Worm (Caenorhabditis elegans) whole organism, L1 larva: ENCODE data around the gene K09G1.1.

Experiments used
- C04F5.9 ChIP-seq: sonication (generic microtip); optimal IDR thresholded peaks from 2 replicates; lab custom pipeline; 2016; ENCODE audit warnings: missing genetic modification characterization, missing compliant biosample characterization
- C16A3.4 ChIP-seq: fragments of 150-350 bp; optimal IDR thresholded peaks from 2 replicates; lab custom pipeline; 2014; ENCODE audit warnings: missing biosample characterization, missing genetic modification characterization
- C34B4.2 ChIP-seq: sonication (generic microtip); optimal IDR thresholded peaks from 2 replicates; lab custom pipeline; 2017; ENCODE audit warnings: mild to moderate bottlenecking, missing genetic modification characterization, missing compliant biosample characterization
- F16B12.6 ChIP-seq: fragments of 150-350 bp; optimal IDR thresholded peaks from 2 replicates; lab custom pipeline; 2014; ENCODE audit warnings: missing biosample characterization, missing genetic modification characterization
- aha-1 ChIP-seq: fragments of 150-350 bp; optimal IDR thresholded peaks from 2 replicates; lab custom pipeline; 2014; ENCODE audit warnings: missing biosample characterization, missing genetic modification characterization
- ama-1 ChIP-seq: fragments of 150-350 bp; optimal IDR thresholded peaks from 2 replicates; lab custom pipeline; 2014
- blmp-1 ChIP-seq: fragments of 150-350 bp; optimal IDR thresholded peaks from 2 replicates; lab custom pipeline; 2014; ENCODE audit warnings: missing biosample characterization, missing genetic modification characterization
- dsc-1 ChIP-seq: sonication (generic microtip); optimal IDR thresholded peaks from 2 replicates; lab custom pipeline; 2016; ENCODE audit warnings: mild to moderate bottlenecking, missing genetic modification characterization, missing compliant biosample characterization
- efl-1 ChIP-seq, 4 experiments: fragments of 150-350 bp; optimal IDR thresholded peaks in 3 of 4; peaks in 1 of 4; 1 replicate in 1 of 4; 2 replicates in 3 of 4; lab custom pipeline; 2014; ENCODE audit warnings: missing biosample characterization in 2 of 4, missing genetic modification characterization in 2 of 4, missing genetic modification reagents in 2 of 4
- egl-27 ChIP-seq, 2 experiments: fragments of 150-350 bp in 1 of 2; sonication (generic microtip); optimal IDR thresholded peaks; 3 replicates each; lab custom pipeline; 2017 to 2018; ENCODE audit warnings: missing biosample characterization in 2 of 2, missing genetic modification characterization in 2 of 2, missing genetic modification reagents in 2 of 2
- elt-2 ChIP-seq: sonication (generic microtip); optimal IDR thresholded peaks from 2 replicates; lab custom pipeline; 2016; ENCODE audit warnings: missing genetic modification characterization, mild to moderate bottlenecking, inconsistent platforms, missing compliant biosample characterization, missing genetic modification reagents
- elt-3 ChIP-seq, 6 experiments: fragments of 150-350 bp in 1 of 6; sonication (generic microtip); optimal IDR thresholded peaks; 2 replicates each; lab custom pipeline; 2017 to 2018; ENCODE audit warnings: missing biosample characterization in 6 of 6, missing genetic modification characterization in 6 of 6, inconsistent platforms in 1 of 6
- ets-5 ChIP-seq: fragments of 200-800 bp; sonication (Bioruptor generic); IDR thresholded peaks from 2 replicates; pipeline ENCODE4 v1.3.6; 2022; ENCODE audit warnings: missing genetic modification characterization, missing compliant biosample characterization
- fkh-8 ChIP-seq: sonication (generic microtip); optimal IDR thresholded peaks from 2 replicates; lab custom pipeline; 2016; ENCODE audit warnings: mild to moderate bottlenecking, missing genetic modification characterization, missing compliant biosample characterization
- fos-1 ChIP-seq: fragments of 150-350 bp; optimal IDR thresholded peaks from 2 replicates; lab custom pipeline; 2014; ENCODE audit warnings: missing biosample characterization, missing genetic modification characterization
- hlh-17 ChIP-seq: fragments of 200-800 bp; sonication (Bioruptor generic); optimal IDR thresholded peaks from 2 replicates; lab custom pipeline; 2018; ENCODE audit warnings: missing genetic modification characterization, mild to moderate bottlenecking, missing compliant biosample characterization, moderate library complexity, borderline replicate concordance
- hpl-2 ChIP-seq: fragments of 150-350 bp; optimal IDR thresholded peaks from 2 replicates; lab custom pipeline; 2014; ENCODE audit warnings: missing biosample characterization, missing genetic modification reagents, missing genetic modification characterization
- irx-1 ChIP-seq: sonication (generic microtip); optimal IDR thresholded peaks from 2 replicates; lab custom pipeline; 2016; ENCODE audit warnings: missing genetic modification characterization, missing compliant biosample characterization
- jun-1 ChIP-seq: fragments of 150-350 bp; optimal IDR thresholded peaks from 2 replicates; lab custom pipeline; 2014; ENCODE audit warnings: missing biosample characterization, missing genetic modification reagents, missing genetic modification characterization
- lin-13 ChIP-seq: fragments of 150-350 bp; optimal IDR thresholded peaks from 2 replicates; lab custom pipeline; 2014; ENCODE audit warnings: missing biosample characterization, missing genetic modification reagents, missing genetic modification characterization
- lin-14 ChIP-seq: fragments of 200-800 bp; sonication (Bioruptor generic); optimal IDR thresholded peaks from 2 replicates; lab custom pipeline; 2018; ENCODE audit warnings: mild to moderate bottlenecking, missing genetic modification characterization, moderate library complexity, missing compliant biosample characterization
- mdl-1 ChIP-seq, 2 experiments: fragments of 150-350 bp; optimal IDR thresholded peaks; 2 replicates each; lab custom pipeline; 2014 to 2017; ENCODE audit warnings: missing biosample characterization in 2 of 2, missing genetic modification characterization in 2 of 2, inconsistent platforms in 1 of 2
- mep-1 ChIP-seq: fragments of 150-350 bp; optimal IDR thresholded peaks from 2 replicates; lab custom pipeline; 2014; ENCODE audit warnings: missing biosample characterization, missing genetic modification characterization
- nhr-20 ChIP-seq: sonication (generic microtip); optimal IDR thresholded peaks from 2 replicates; lab custom pipeline; 2016; ENCODE audit warnings: mild to moderate bottlenecking, missing genetic modification characterization, missing compliant biosample characterization
- nhr-47 ChIP-seq: sonication (generic microtip); optimal IDR thresholded peaks from 2 replicates; lab custom pipeline; 2016; ENCODE audit warnings: mild to moderate bottlenecking, missing genetic modification characterization, moderate library complexity, missing compliant biosample characterization
- nhr-71 ChIP-seq: sonication (generic microtip); optimal IDR thresholded peaks from 2 replicates; lab custom pipeline; 2016; ENCODE audit warnings: mild to moderate bottlenecking, missing genetic modification characterization, moderate library complexity, missing compliant biosample characterization
- nhr-76 ChIP-seq: sonication (generic microtip); optimal IDR thresholded peaks from 2 replicates; lab custom pipeline; 2017; ENCODE audit warnings: missing biosample characterization, missing genetic modification characterization
- nhr-77 ChIP-seq: fragments of 150-350 bp; optimal IDR thresholded peaks from 2 replicates; lab custom pipeline; 2014; ENCODE audit warnings: missing biosample characterization, missing genetic modification characterization
- nhr-85 ChIP-seq: sonication (generic microtip); peaks from one replicate; lab custom pipeline; 2016; ENCODE audit warnings: missing genetic modification characterization, inconsistent platforms, missing compliant biosample characterization
- pqm-1 ChIP-seq: sonication (generic microtip); optimal IDR thresholded peaks from 3 replicates; lab custom pipeline; 2017; ENCODE audit warnings: missing biosample characterization, missing genetic modification characterization
- rnt-1 ChIP-seq: sonication (generic microtip); optimal IDR thresholded peaks from 2 replicates; lab custom pipeline; 2016; ENCODE audit warnings: mild to moderate bottlenecking, missing genetic modification characterization, moderate library complexity, missing compliant biosample characterization
- skn-1 ChIP-seq: fragments of 150-350 bp; optimal IDR thresholded peaks from 2 replicates; lab custom pipeline; 2014; ENCODE audit warnings: missing biosample characterization, missing genetic modification characterization
- snpc-4 ChIP-seq: fragments of 150-350 bp; optimal IDR thresholded peaks from 2 replicates; lab custom pipeline; 2014; ENCODE audit warnings: missing biosample characterization, missing genetic modification characterization
- sox-4 ChIP-seq: sonication (generic microtip); optimal IDR thresholded peaks from 2 replicates; lab custom pipeline; 2016; ENCODE audit warnings: missing genetic modification characterization, missing compliant biosample characterization
- tbx-2 ChIP-seq: sonication (generic microtip); optimal IDR thresholded peaks from 2 replicates; lab custom pipeline; 2016; ENCODE audit warnings: missing genetic modification characterization, missing compliant biosample characterization
- unc-130 ChIP-seq: fragments of 150-350 bp; optimal IDR thresholded peaks from 2 replicates; lab custom pipeline; 2017; ENCODE audit warnings: missing biosample characterization, missing genetic modification characterization, inconsistent platforms
- unc-86 ChIP-seq: sonication (generic microtip); optimal IDR thresholded peaks from 2 replicates; lab custom pipeline; 2016; ENCODE audit warnings: missing genetic modification characterization, missing compliant biosample characterization
- unc-98 ChIP-seq: fragments of 200-800 bp; sonication (Bioruptor generic); IDR thresholded peaks from 2 replicates; pipeline ENCODE4 v1.3.6; 2022; ENCODE audit warnings: missing genetic modification characterization, missing compliant biosample characterization
- zip-4 ChIP-seq: fragments of 200-800 bp; sonication (Bioruptor generic); optimal IDR thresholded peaks from 2 replicates; lab custom pipeline; 2018; ENCODE audit warnings: mild to moderate bottlenecking, missing genetic modification characterization, moderate library complexity, missing compliant biosample characterization

The K09G1.1 gene

DNA sequence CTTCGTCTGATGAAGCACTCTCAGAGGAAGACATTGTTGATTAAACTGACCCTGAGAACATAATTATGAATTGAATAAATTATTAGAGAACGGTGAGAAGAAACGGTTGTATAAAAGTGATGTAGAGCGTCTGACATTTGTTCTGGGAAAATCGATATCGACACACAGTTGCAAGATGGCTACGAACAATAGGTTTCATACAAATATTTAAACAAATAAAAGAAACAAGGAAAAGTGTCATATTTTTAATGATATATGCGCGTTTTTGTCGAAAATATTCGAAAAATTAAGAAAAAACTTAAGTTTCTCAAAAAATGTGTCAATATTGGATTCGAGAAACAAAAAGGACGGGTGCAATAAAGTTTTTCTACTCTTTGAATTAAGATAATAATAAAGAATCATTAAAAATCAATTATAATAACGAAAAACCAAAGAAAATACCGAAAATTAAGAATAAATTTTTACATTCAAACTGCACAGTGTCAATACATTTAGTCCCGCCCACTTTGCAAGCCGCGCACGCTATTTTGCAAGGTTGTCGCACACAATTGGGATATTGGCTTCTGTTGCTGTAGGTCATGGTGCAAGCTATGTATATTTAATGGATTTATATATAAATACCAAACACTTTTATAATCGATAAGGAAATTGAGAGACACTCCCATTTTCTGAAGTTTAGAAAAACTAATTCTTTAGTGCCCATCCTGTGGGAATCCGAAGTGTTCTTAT, 587 bp upstream of the K09G1.1 start, which contains the start of gene rtfo-1 (continued):
- TF ChIP-seq skn-1 (tag; lab: Kevin White, UChicago) (peak; percentile 58), C16A3.4 (tag; lab: Kevin White, UChicago) (peak; percentile 25), snpc-4 (tag; lab: Kevin White, UChicago) (peak; percentile 38), unc-98 (GFP tag; lab: Robert Waterston, UW) (no peak), C34B4.2 (tag; lab: Kevin White, UChicago) (no peak), jun-1 (tag; lab: Kevin White, UChicago) (no peak), C04F5.9 (tag; lab: Kevin White, UChicago) (no peak), aha-1 (tag; lab: Kevin White, UChicago) (no peak), tbx-2 (tag; lab: Kevin White, UChicago) (peak; percentile 39), F16B12.6 (tag; lab: Kevin White, UChicago) (no peak), egl-27 (tag; optimal IDR thresholded peaks at IDR 0.05; lab: Kevin White, UChicago) (no peak), hlh-17 (GFP tag; lab: Kevin White, UChicago) (no peak), unc-86 (tag; lab: Kevin White, UChicago) (peak; percentile 23), efl-1 (optimal IDR thresholded peaks at IDR 0.05; lab: Kevin White, UChicago) (peak; percentile 37 to 51), efl-1 (GFP tag; optimal IDR thresholded peaks at IDR 0.05 in 1 of 2; lab: Kevin White, UChicago) (peak; percentile 17 to 96), mep-1 (tag; lab: Kevin White, UChicago) (peak; percentile 46), nhr-47 (tag; lab: Kevin White, UChicago) (peak; percentile 58), lin-13 (GFP tag; lab: Kevin White, UChicago) (peak; percentile 38), mdl-1 (tag; optimal IDR thresholded peaks at IDR 0.05; lab: Kevin White, UChicago) (peak in 1 of 2 experiments; percentile 48), pqm-1 (tag; lab: Kevin White, UChicago) (no peak), ama-1 (lab: Kevin White, UChicago) (no peak), sox-4 (no peak), unc-130 (peak; percentile 44), irx-1 (tag; lab: Kevin White, UChicago) (peak; percentile 30), rnt-1 (tag; lab: Kevin White, UChicago) (peak; percentile 62), blmp-1 (peak; percentile 28), elt-2 (tag; lab: Kevin White, UChicago) (peak; percentile 22), nhr-20 (tag; lab: Kevin White, UChicago) (peak; percentile 45), zip-4 (GFP tag; lab: Kevin White, UChicago) (peak; percentile 16), fkh-8 (tag; lab: Kevin White, UChicago) (no peak)
- TF ChIP-seq, all 84 proteins: peak for 34

DNA sequence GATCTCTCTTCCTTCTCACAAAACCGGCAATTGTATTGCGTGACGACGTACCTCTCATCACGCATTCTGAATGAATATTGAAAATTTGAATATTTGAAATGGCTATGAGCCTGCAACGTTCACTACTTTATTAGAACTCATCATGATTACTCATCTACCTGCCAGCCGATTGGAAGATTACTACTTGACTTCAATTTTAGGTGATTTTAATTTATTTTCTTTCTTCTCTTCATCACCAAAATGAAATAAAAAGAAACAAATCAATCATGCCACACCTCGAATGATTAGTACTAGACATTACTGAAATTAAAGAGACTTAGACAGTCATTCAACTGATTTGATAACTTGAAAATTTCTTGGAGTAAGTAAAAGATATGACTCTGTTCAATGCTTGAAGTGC, 918 bp downstream of the K09G1.1 start:
- no peak for TF ChIP-seq fkh-8 (tag; lab: Kevin White, UChicago)
- peak; percentile 51 for TF ChIP-seq blmp-1
- TF ChIP-seq pqm-1 (tag; lab: Kevin White, UChicago) = no peak
- TF ChIP-seq dsc-1 (tag; lab: Kevin White, UChicago) = no peak
- TF ChIP-seq efl-1 (optimal IDR thresholded peaks at IDR 0.05; lab: Kevin White, UChicago) = no peak
- no peak for TF ChIP-seq efl-1 (GFP tag; optimal IDR thresholded peaks at IDR 0.05 in 1 of 2; lab: Kevin White, UChicago)
- TF ChIP-seq ama-1 (lab: Kevin White, UChicago) = no peak
- TF ChIP-seq nhr-76 (tag; lab: Kevin White, UChicago) = no peak
- TF ChIP-seq ets-5 (GFP tag; lab: Robert Waterston, UW) = no peak
- no peak for TF ChIP-seq tbx-2 (tag; lab: Kevin White, UChicago)
- no peak for TF ChIP-seq hpl-2
- no peak for TF ChIP-seq irx-1 (tag; lab: Kevin White, UChicago)
- peak; percentile 52 for TF ChIP-seq nhr-85 (tag; lab: Kevin White, UChicago)
- TF ChIP-seq fos-1 (tag; lab: Kevin White, UChicago) = no peak
- TF ChIP-seq nhr-71 (tag; lab: Kevin White, UChicago) = no peak
- peak; percentile 28 for TF ChIP-seq lin-14
- TF ChIP-seq nhr-77 (tag; lab: Kevin White, UChicago) = no peak
- TF ChIP-seq zip-4 (GFP tag; lab: Kevin White, UChicago) = no peak
- no peak for TF ChIP-seq lin-13 (GFP tag; lab: Kevin White, UChicago)
- TF ChIP-seq elt-2 (tag; lab: Kevin White, UChicago) = no peak
- TF ChIP-seq C04F5.9 (tag; lab: Kevin White, UChicago) = no peak
- TF ChIP-seq hlh-17 (GFP tag; lab: Kevin White, UChicago) = no peak
- TF ChIP-seq elt-3 (tag; optimal IDR thresholded peaks at IDR 0.05; lab: Kevin White, UChicago) = peak in 2 of 6 experiments; percentile 7 to 41
- TF ChIP-seq jun-1 (tag; lab: Kevin White, UChicago) = no peak
